Worm (Caenorhabditis elegans): ENCODE data around the gene ccm-3.

The ccm-3 gene

DNA sequence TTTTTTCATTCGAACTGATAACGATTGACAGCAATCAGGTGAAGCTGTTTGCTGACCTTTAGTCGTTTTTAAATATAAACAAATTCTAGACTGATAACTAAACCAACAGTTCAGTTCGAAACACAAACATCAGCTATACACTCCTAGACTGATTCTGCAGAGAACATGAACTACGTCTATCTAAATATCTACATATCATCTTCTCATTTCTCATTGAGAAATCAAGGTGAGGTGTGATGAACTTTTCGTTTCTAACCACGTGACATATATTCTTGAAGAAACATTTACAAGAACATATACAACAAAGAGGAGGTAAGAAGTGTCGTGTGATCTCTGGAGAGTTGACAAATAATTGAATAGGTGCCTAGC, 49.9 kb downstream of the ccm-3 start (continued):
- TF ChIP-seq nfyb-1 (GFP tag; IDR thresholded peaks at IDR 0.05) (0 out of 2 replicates have a peak, but pooled peaks have one; percentile 6), egrh-3 (GFP tag; IDR thresholded peaks at IDR 0.05) (no peak), rcor-1 (GFP tag; IDR thresholded peaks at IDR 0.05) (0 out of 2 replicates have a peak, but pooled peaks have one; percentile 15), F39B2.1 (GFP tag; IDR thresholded peaks at IDR 0.05) (no peak), ceh-58 (GFP tag; IDR thresholded peaks at IDR 0.05) (no peak), attf-6 (GFP tag; IDR thresholded peaks at IDR 0.05) (no peak), fkh-3 (tag; optimal IDR thresholded peaks at IDR 0.05) (no peak)

DNA sequence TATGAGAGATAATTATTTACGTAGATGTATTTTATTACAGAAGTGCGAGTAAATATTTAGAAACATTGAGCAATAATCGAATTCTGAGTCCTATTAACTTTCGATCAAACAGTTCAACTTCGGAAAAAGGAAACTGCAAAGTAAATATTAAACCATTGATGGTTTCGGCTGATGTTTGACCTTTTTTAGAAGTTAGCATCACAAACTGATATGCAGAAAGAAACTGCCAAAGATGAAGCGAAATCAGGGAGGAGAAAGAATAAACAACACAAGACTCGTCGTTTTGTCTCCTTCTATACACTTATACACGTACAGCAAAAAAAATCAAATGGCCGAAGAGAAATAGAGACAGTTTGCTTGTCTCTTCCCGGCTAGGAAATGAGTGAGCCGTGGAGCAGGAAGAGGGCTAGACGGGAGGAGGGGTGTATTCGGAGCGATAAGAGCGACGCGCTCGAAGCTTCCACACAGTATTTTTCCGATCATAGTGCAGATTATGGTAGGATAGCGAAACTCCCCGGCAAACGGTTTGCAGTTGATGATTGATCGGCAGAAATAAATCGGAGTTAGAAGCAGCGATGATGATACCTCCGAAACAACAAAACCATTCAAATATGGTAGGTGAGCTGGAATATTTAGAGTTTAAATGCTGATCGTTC, 50.4 kb downstream of the ccm-3 start:
- no peak for TF ChIP-seq B0019.2 (GFP tag; conservative IDR thresholded peaks at IDR 0.05)
- TF ChIP-seq nhr-120 (GFP tag; IDR thresholded peaks at IDR 0.05), result no peak
- TF ChIP-seq Y79H2A.3 (GFP tag; conservative IDR thresholded peaks at IDR 0.05), result no peak
- no peak for TF ChIP-seq attf-3 (GFP tag; conservative IDR thresholded peaks at IDR 0.05)
- no peak for TF ChIP-seq dpl-1 (GFP tag; optimal IDR thresholded peaks at IDR 0.05)
- peak; percentile 38 for TF ChIP-seq ets-4 (GFP tag; optimal IDR thresholded peaks at IDR 0.05)
- TF ChIP-seq lin-35 (GFP tag; optimal IDR thresholded peaks at IDR 0.05), result no peak
- no peak for TF ChIP-seq athp-1 (tag; optimal IDR thresholded peaks at IDR 0.05)
- TF ChIP-seq egl-44 (GFP tag; IDR thresholded peaks at IDR 0.05), result 0 out of 2 replicates have a peak, but pooled peaks have one; percentile 11
- no peak for TF ChIP-seq ztf-22 (GFP tag; optimal IDR thresholded peaks at IDR 0.05)
- TF ChIP-seq nfya-1 (tag; optimal IDR thresholded peaks at IDR 0.05; ENCODE audit: borderline replicate concordance, insufficient read depth), result no peak
- TF ChIP-seq bed-1 (GFP tag; IDR thresholded peaks at IDR 0.05), result 0 out of 2 replicates have a peak, but pooled peaks have one; percentile 41
- 0 out of 2 replicates have a peak, but pooled peaks have one; percentile 54 for TF ChIP-seq hsf-1 (GFP tag; IDR thresholded peaks at IDR 0.05)
- TF ChIP-seq ceh-79 (tag; optimal IDR thresholded peaks at IDR 0.05), result no peak
- TF ChIP-seq nhr-179 (tag; optimal IDR thresholded peaks at IDR 0.05), result no peak
- TF ChIP-seq repo-1 (tag; optimal IDR thresholded peaks at IDR 0.05), result no peak
- TF ChIP-seq B0336.3 (GFP tag; IDR thresholded peaks at IDR 0.05), result peak; percentile 39; the same call in 1 of the 2 replicates
- peak; percentile 59; the same call in 1 of the 2 replicates for TF ChIP-seq zfh-2 (GFP tag; conservative IDR thresholded peaks at IDR 0.05)
- no peak for TF ChIP-seq hlh-12 (tag; optimal IDR thresholded peaks at IDR 0.05)
- TF ChIP-seq D2030.7 (GFP tag; IDR thresholded peaks at IDR 0.05), result no peak
- no peak for TF ChIP-seq Y67H2A.10 (GFP tag; conservative IDR thresholded peaks at IDR 0.05)
- TF ChIP-seq lsl-1 (GFP tag; optimal IDR thresholded peaks at IDR 0.05), result no peak
- no peak for TF ChIP-seq hmg-1.2 (GFP tag; IDR thresholded peaks at IDR 0.05)
- TF ChIP-seq hrde-1 (tag; optimal IDR thresholded peaks at IDR 0.05; ENCODE audit: borderline replicate concordance), result no peak
- TF ChIP-seq F37B4.10 (GFP tag; IDR thresholded peaks at IDR 0.05), result no peak
- no peak for TF ChIP-seq somi-1 (GFP tag; optimal IDR thresholded peaks at IDR 0.05)
- TF ChIP-seq chd-7 (tag; optimal IDR thresholded peaks at IDR 0.05), result peak; percentile 14
- TF ChIP-seq ama-1 (optimal IDR thresholded peaks at IDR 0.05), result peak; percentile 87
- TF ChIP-seq ama-1 (GFP tag; optimal IDR thresholded peaks at IDR 0.05), result no peak
- peak; percentile 18 to 50 for TF ChIP-seq let-607 (tag; optimal IDR thresholded peaks at IDR 0.05)
- TF ChIP-seq ztf-28 (GFP tag; IDR thresholded peaks at IDR 0.05), result no peak
- TF ChIP-seq efl-1 (GFP tag; optimal IDR thresholded peaks at IDR 0.05), result no peak
- TF ChIP-seq F22D6.2 (tag; optimal IDR thresholded peaks at IDR 0.05), result no peak
- TF ChIP-seq attf-5 (GFP tag; optimal IDR thresholded peaks at IDR 0.05), result no peak
- TF ChIP-seq nhr-80 (tag; optimal IDR thresholded peaks at IDR 0.05), result peak; percentile 74

All from whole organism, young adult.